Fruit fly (Drosophila melanogaster) whole organism, embryonic: ENCODE measurements around the gene CG33235.

Source experiments
- Atf6 ChIP-seq: fragments of 200-800 bp; sonication (Bioruptor generic); IDR thresholded peaks from 2 replicates; pipeline ENCODE4 v1.3.6; 2022; ENCODE audit warnings: missing biosample characterization, missing genetic modification characterization
- CG1024 ChIP-seq: fragments of 200-800 bp; sonication (Bioruptor generic); IDR thresholded peaks from 2 replicates; pipeline ENCODE4 v1.3.6; 2022; ENCODE audit warnings: missing biosample characterization, missing genetic modification characterization
- CG10267 ChIP-seq: fragments of 200-800 bp; sonication (Bioruptor generic); optimal IDR thresholded peaks from 2 replicates; lab custom pipeline; 2018; ENCODE audit warnings: missing biosample characterization, mild to moderate bottlenecking, missing genetic modification characterization, moderate library complexity
- CG11560 ChIP-seq: fragments of 200-800 bp; sonication (Bioruptor generic); IDR thresholded peaks from 3 replicates; pipeline ENCODE4 v1.3.6; 2022; ENCODE audit warnings: missing biosample characterization, missing genetic modification characterization
- CG11695 ChIP-seq: fragments of 200-800 bp; sonication (Bioruptor generic); IDR thresholded peaks from 3 replicates; pipeline ENCODE4 v1.3.6; 2022; ENCODE audit warnings: missing biosample characterization, missing genetic modification characterization
- CG1233 ChIP-seq: fragments of 200-800 bp; sonication (Bioruptor generic); optimal IDR thresholded peaks from 4 replicates; lab custom pipeline; 2018; ENCODE audit warnings: missing biosample characterization, mild to moderate bottlenecking, missing genetic modification characterization
- CG14014 ChIP-seq: fragments of 200-800 bp; sonication (Bioruptor generic); IDR thresholded peaks from 2 replicates; pipeline ENCODE4 v1.3.6; 2022; ENCODE audit warnings: missing biosample characterization, missing genetic modification characterization
- CG14050 ChIP-seq: fragments of 200-800 bp; sonication (Bioruptor generic); IDR thresholded peaks from 3 replicates; pipeline ENCODE4 v1.3.6; 2022; ENCODE audit warnings: missing biosample characterization, missing genetic modification characterization
- CG15073 ChIP-seq: fragments of 200-800 bp; sonication (Bioruptor generic); optimal IDR thresholded peaks from 2 replicates; lab custom pipeline; 2016; ENCODE audit warnings: missing biosample characterization, missing genetic modification characterization
- CG16863 ChIP-seq: fragments of 200-800 bp; sonication (Bioruptor generic); optimal IDR thresholded peaks from 3 replicates; lab custom pipeline; 2016; ENCODE audit warnings: missing biosample characterization, missing genetic modification characterization
- CG18262 ChIP-seq: fragments of 200-800 bp; optimal IDR thresholded peaks from 3 replicates; lab custom pipeline; 2019; ENCODE audit warnings: missing biosample characterization, mild to moderate bottlenecking, missing genetic modification characterization, moderate library complexity
- CG18764 ChIP-seq: fragments of 200-800 bp; sonication (Bioruptor generic); optimal IDR thresholded peaks from 3 replicates; lab custom pipeline; 2016; ENCODE audit warnings: missing biosample characterization, missing genetic modification characterization
- CG33557 ChIP-seq: fragments of 200-800 bp; sonication (Bioruptor generic); optimal IDR thresholded peaks from 2 replicates; lab custom pipeline; 2019; ENCODE audit warnings: missing biosample characterization, mild to moderate bottlenecking, missing genetic modification characterization, moderate library complexity
- CG3726 ChIP-seq: fragments of 200-800 bp; sonication (Bioruptor generic); IDR thresholded peaks from 3 replicates; pipeline ENCODE4, ENCODE4 v1.3.6; 2022; ENCODE audit warnings: missing biosample characterization, missing genetic modification characterization
- CG6683 ChIP-seq: fragments of 200-800 bp; sonication (Bioruptor generic); optimal IDR thresholded peaks from 2 replicates; lab custom pipeline; 2017; ENCODE audit warnings: missing biosample characterization, mild to moderate bottlenecking, missing genetic modification characterization, missing genetic modification reagents
- CG6689 ChIP-seq: fragments of 200-800 bp; sonication (Bioruptor generic); IDR thresholded peaks from 2 replicates; pipeline ENCODE4 v1.3.6; 2022; ENCODE audit warnings: missing biosample characterization, missing genetic modification characterization
- CG6791 ChIP-seq: fragments of 200-800 bp; sonication (Bioruptor generic); IDR thresholded peaks from 3 replicates; pipeline ENCODE4 v1.3.6; 2022; ENCODE audit warnings: missing biosample characterization, missing genetic modification characterization; ENCODE audit not compliant: partially characterized antibody
- CG7271 ChIP-seq: fragments of 200-800 bp; sonication (Bioruptor generic); optimal IDR thresholded peaks from 2 replicates; lab custom pipeline; 2018; ENCODE audit warnings: missing biosample characterization, mild to moderate bottlenecking, missing genetic modification characterization, moderate library complexity
- CG7556 ChIP-seq: fragments of 200-800 bp; sonication (Bioruptor generic); optimal IDR thresholded peaks from 2 replicates; lab custom pipeline; 2017; ENCODE audit warnings: missing biosample characterization, mild to moderate bottlenecking, missing genetic modification characterization
- Camta ChIP-seq: fragments of 200-800 bp; sonication (Bioruptor generic); optimal IDR thresholded peaks from 2 replicates; lab custom pipeline; 2016; ENCODE audit warnings: missing biosample characterization, missing genetic modification characterization
- D19A ChIP-seq: fragments of 200-800 bp; optimal IDR thresholded peaks from 3 replicates; lab custom pipeline; 2019; ENCODE audit warnings: missing biosample characterization, mild to moderate bottlenecking, missing genetic modification characterization, moderate library complexity
- Dref ChIP-seq: fragments of 200-800 bp; sonication (Bioruptor generic); IDR thresholded peaks from 2 replicates; pipeline ENCODE4 v1.3.6; 2022; ENCODE audit warnings: missing biosample characterization, missing genetic modification characterization
- Ets97D ChIP-seq: fragments of 200-800 bp; sonication (Bioruptor generic); optimal IDR thresholded peaks from 3 replicates; lab custom pipeline; 2016; ENCODE audit warnings: missing biosample characterization, missing genetic modification characterization
- H15 ChIP-seq: fragments of 200-800 bp; sonication (Bioruptor generic); IDR thresholded peaks from 3 replicates; pipeline ENCODE4 v1.3.6; 2022; ENCODE audit warnings: missing biosample characterization, missing genetic modification characterization
- HLH4C ChIP-seq: fragments of 200-800 bp; sonication (Bioruptor generic); IDR thresholded peaks from 3 replicates; pipeline ENCODE4 v1.3.6; 2022; ENCODE audit warnings: missing biosample characterization, missing genetic modification characterization; ENCODE audit not compliant: partially characterized antibody
- Hr3 ChIP-seq: fragments of 200-800 bp; sonication (Bioruptor generic); optimal IDR thresholded peaks from 3 replicates; lab custom pipeline; 2016; ENCODE audit warnings: missing biosample characterization, missing genetic modification characterization
- Med ChIP-seq: fragments of 200-800 bp; sonication (Bioruptor generic); peaks from one replicate; lab custom pipeline; 2016; ENCODE audit warnings: missing biosample characterization, missing genetic modification characterization, mild to moderate bottlenecking, inconsistent platforms, moderate library complexity
- Meics ChIP-seq: fragments of 200-800 bp; sonication (Bioruptor generic); optimal IDR thresholded peaks from 2 replicates; lab custom pipeline; 2017; ENCODE audit warnings: missing biosample characterization, mild to moderate bottlenecking, missing genetic modification characterization
- Spps ChIP-seq: fragments of 200-800 bp; sonication (Bioruptor generic); optimal IDR thresholded peaks from 2 replicates; lab custom pipeline; 2018; ENCODE audit warnings: missing biosample characterization, mild to moderate bottlenecking, missing genetic modification characterization
- Taf1 ChIP-seq: fragments of 200-800 bp; sonication (Bioruptor generic); IDR thresholded peaks from 2 replicates; pipeline ENCODE4 v1.3.6; 2022; ENCODE audit warnings: missing biosample characterization, missing genetic modification characterization
- ara ChIP-seq: fragments of 200-800 bp; sonication (Bioruptor generic); IDR thresholded peaks from 2 replicates; pipeline ENCODE4 v1.3.6; 2022; ENCODE audit warnings: missing biosample characterization, missing genetic modification characterization
- az2 ChIP-seq: fragments of 200-800 bp; sonication (Bioruptor generic); optimal IDR thresholded peaks from 3 replicates; lab custom pipeline; 2016; ENCODE audit warnings: missing biosample characterization, missing genetic modification characterization
- cato ChIP-seq: fragments of 200-800 bp; sonication (Bioruptor generic); optimal IDR thresholded peaks from 2 replicates; lab custom pipeline; 2016; ENCODE audit warnings: missing biosample characterization, missing genetic modification characterization, borderline replicate concordance
- dan ChIP-seq: fragments of 200-800 bp; sonication (Bioruptor generic); IDR thresholded peaks from 2 replicates; pipeline ENCODE4 v1.3.6; 2022; ENCODE audit warnings: missing biosample characterization, missing genetic modification characterization
- danr ChIP-seq: fragments of 200-800 bp; sonication (Bioruptor generic); IDR thresholded peaks from 2 replicates; pipeline ENCODE4 v1.3.6; 2022; ENCODE audit warnings: missing biosample characterization, missing genetic modification characterization
- fd102C ChIP-seq: fragments of 200-800 bp; sonication (Bioruptor generic); optimal IDR thresholded peaks from 2 replicates; lab custom pipeline; 2018; ENCODE audit warnings: missing biosample characterization, mild to moderate bottlenecking, missing genetic modification characterization, moderate library complexity
- gro ChIP-seq: fragments of 200-800 bp; sonication (Bioruptor generic); optimal IDR thresholded peaks from 2 replicates; lab custom pipeline; 2016; ENCODE audit warnings: missing biosample characterization, missing genetic modification characterization
- insv ChIP-seq, 2 experiments: fragments of 200-800 bp; sonication (Bioruptor generic); optimal IDR thresholded peaks; 3 replicates each; lab custom pipeline; 2016 to 2018; ENCODE audit warnings: missing biosample characterization in 2 of 2, missing genetic modification characterization in 2 of 2
- knrl ChIP-seq: fragments of 200-800 bp; sonication (Bioruptor generic); IDR thresholded peaks from 3 replicates; pipeline ENCODE4 v1.3.6; 2022; ENCODE audit warnings: missing biosample characterization, missing genetic modification characterization; ENCODE audit not compliant: partially characterized antibody
- nerfin-1 ChIP-seq: fragments of 200-800 bp; sonication (Bioruptor generic); optimal IDR thresholded peaks from 3 replicates; lab custom pipeline; 2019; ENCODE audit warnings: missing biosample characterization, mild to moderate bottlenecking, missing genetic modification characterization, moderate library complexity
- nerfin-2 ChIP-seq: fragments of 200-800 bp; sonication (Bioruptor generic); IDR thresholded peaks from 2 replicates; pipeline ENCODE4 v1.3.6; 2022; ENCODE audit warnings: missing biosample characterization, missing genetic modification characterization; ENCODE audit not compliant: partially characterized antibody
- sens ChIP-seq: fragments of 200-800 bp; sonication (Bioruptor generic); peaks from one replicate; lab custom pipeline; 2016; ENCODE audit warnings: missing biosample characterization, missing genetic modification characterization
- shn ChIP-seq: fragments of 200-800 bp; sonication (Bioruptor generic); optimal IDR thresholded peaks from 3 replicates; lab custom pipeline; 2016; ENCODE audit warnings: missing biosample characterization, missing genetic modification characterization
- slbo ChIP-seq: fragments of 200-800 bp; sonication (Bioruptor generic); IDR thresholded peaks from 2 replicates; pipeline ENCODE4 v1.3.6; 2022; ENCODE audit warnings: missing biosample characterization, missing genetic modification characterization
- sna ChIP-seq: fragments of 200-800 bp; sonication (Bioruptor generic); IDR thresholded peaks from 2 replicates; pipeline ENCODE4 v1.3.6; 2022; ENCODE audit warnings: missing biosample characterization, missing genetic modification characterization; ENCODE audit not compliant: partially characterized antibody
- ssp ChIP-seq: fragments of 200-800 bp; sonication (Bioruptor generic); IDR thresholded peaks from 2 replicates; pipeline ENCODE4 v1.3.6; 2022; ENCODE audit warnings: missing biosample characterization, missing genetic modification characterization
- tgo ChIP-seq: fragments of 200-800 bp; sonication (Bioruptor generic); IDR thresholded peaks from 3 replicates; pipeline ENCODE4 v1.3.6; 2022; ENCODE audit warnings: missing biosample characterization, missing genetic modification characterization
- unpg ChIP-seq: fragments of 200-800 bp; sonication (Bioruptor generic); optimal IDR thresholded peaks from 3 replicates; lab custom pipeline; 2018; ENCODE audit warnings: missing biosample characterization, mild to moderate bottlenecking, missing genetic modification characterization, moderate library complexity
- z ChIP-seq: fragments of 200-800 bp; sonication (Bioruptor generic); IDR thresholded peaks from 3 replicates; pipeline ENCODE4 v1.3.6; 2022; ENCODE audit warnings: missing biosample characterization, missing genetic modification characterization
- zen2 ChIP-seq: fragments of 200-800 bp; sonication (Bioruptor generic); IDR thresholded peaks from 3 replicates; pipeline ENCODE4 v1.3.6; 2022; ENCODE audit warnings: missing biosample characterization, missing genetic modification characterization; ENCODE audit not compliant: partially characterized antibody

CG33235 gene

dm6 chrX:11452846-11453391 lies 38.5 kb downstream of the CG33235 start (continued):
- no peak for TF ChIP-seq zen2 (GFP tag; lab: Robert Waterston, UW)
- peak; percentile 76 for TF ChIP-seq CG7556 (GFP tag; lab: Kevin White, UChicago)
- peak; percentile 57 for TF ChIP-seq ssp (GFP tag; lab: Robert Waterston, UW)
- peak; percentile 64 for TF ChIP-seq Meics (GFP tag; lab: Kevin White, UChicago)
- TF ChIP-seq CG14014 (GFP tag; lab: Robert Waterston, UW), result peak; percentile 84
- peak; percentile 67 for TF ChIP-seq CG18262 (tag; lab: Kevin White, UChicago)
- peak; percentile 60 for TF ChIP-seq D19A (tag; lab: Kevin White, UChicago)
- no peak for TF ChIP-seq dan (GFP tag; lab: Robert Waterston, UW)
- peak; percentile 81 for TF ChIP-seq slbo (GFP tag; lab: Robert Waterston, UW)
- peak; percentile 66 for TF ChIP-seq az2
- TF ChIP-seq Spps (tag; lab: Kevin White, UChicago), result no peak
- peak; percentile 83 for TF ChIP-seq gro (GFP tag; lab: Kevin White, UChicago)
- TF ChIP-seq cato (GFP tag; lab: Kevin White, UChicago), result no peak
- peak; percentile 40 for TF ChIP-seq Hr3 (GFP tag; lab: Kevin White, UChicago)
- TF ChIP-seq CG6689 (GFP tag; lab: Robert Waterston, UW), result peak; percentile 83
- TF ChIP-seq CG7271 (tag; lab: Kevin White, UChicago), result no peak
- peak; percentile 86 for TF ChIP-seq H15 (GFP tag; lab: Robert Waterston, UW)
- TF ChIP-seq insv (GFP tag; optimal IDR thresholded peaks at IDR 0.05; lab: Kevin White, UChicago), result peak in 1 of 2 experiments; percentile 87
- peak; percentile 87 for TF ChIP-seq ara (GFP tag; lab: Robert Waterston, UW)
- peak; percentile 82 for TF ChIP-seq CG11695 (GFP tag; lab: Robert Waterston, UW)
- TF ChIP-seq CG11560 (tag; lab: Robert Waterston, UW), result peak; percentile 57; the same call in 1 of the 3 replicates
- no peak for TF ChIP-seq nerfin-2
- peak; percentile 75 for TF ChIP-seq Taf1
- TF ChIP-seq Atf6, result peak; percentile 83
- TF ChIP-seq CG3726 (GFP tag; lab: Robert Waterston, UW), result peak; percentile 73; the same call in 2 of the 3 replicates
- no peak for TF ChIP-seq CG6791
- peak; percentile 82 for TF ChIP-seq tgo (GFP tag; lab: Robert Waterston, UW)
- TF ChIP-seq unpg (GFP tag; lab: Kevin White, UChicago), result peak; percentile 71
- TF ChIP-seq sens (GFP tag; lab: Kevin White, UChicago), result peak; percentile 97
- peak; percentile 63; the same call in 1 of the 2 replicates for TF ChIP-seq danr (GFP tag; lab: Robert Waterston, UW)
- no peak for TF ChIP-seq sna (GFP tag; lab: Robert Waterston, UW)
- TF ChIP-seq Dref (GFP tag; lab: Robert Waterston, UW), result no peak
- TF ChIP-seq HLH4C, result no peak
- TF ChIP-seq CG6683 (GFP tag; lab: Kevin White, UChicago), result peak; percentile 41
- TF ChIP-seq fd102C (GFP tag; lab: Kevin White, UChicago), result peak; percentile 20
- peak; percentile 43 for TF ChIP-seq CG18764
- peak; percentile 57 for TF ChIP-seq Ets97D (GFP tag; lab: Kevin White, UChicago)
- peak; percentile 96 for TF ChIP-seq Med (GFP tag; lab: Kevin White, UChicago)
- peak; percentile 31; the same call in 1 of the 3 replicates for TF ChIP-seq knrl (GFP tag; lab: Robert Waterston, UW)
- peak; percentile 74 for TF ChIP-seq CG16863 (GFP tag; lab: Kevin White, UChicago)
- TF ChIP-seq CG15073 (GFP tag; lab: Kevin White, UChicago), result peak; percentile 9
- TF ChIP-seq CG10267 (tag; lab: Kevin White, UChicago), result peak; percentile 62
- peak; percentile 77 for TF ChIP-seq CG1233
- TF ChIP-seq CG33557, result no peak
- peak; percentile 51 for TF ChIP-seq shn (GFP tag; lab: Kevin White, UChicago)
- TF ChIP-seq z (GFP tag; lab: Robert Waterston, UW), result 0 out of 3 replicates have a peak, but pooled peaks have one; percentile 40
- TF ChIP-seq CG14050 (GFP tag; lab: Robert Waterston, UW), result peak; percentile 82
- peak; percentile 76 for TF ChIP-seq CG1024 (GFP tag; lab: Robert Waterston, UW)
- TF ChIP-seq nerfin-1 (tag; lab: Kevin White, UChicago), result peak; percentile 37
- peak; percentile 83 for TF ChIP-seq Camta (GFP tag; lab: Kevin White, UChicago)
